Worm (Caenorhabditis elegans) whole organism, young adult: Measurements from ENCODE around the gene F59E12.17.

Source experiments
- F10E7.11 ChIP-seq: sonication (generic microtip); optimal IDR thresholded peaks from 2 replicates; lab custom pipeline; 2017; ENCODE audit warnings: mild to moderate bottlenecking, missing genetic modification characterization, moderate library complexity, missing compliant biosample characterization
- F52B5.7 ChIP-seq: sonication (generic microtip); optimal IDR thresholded peaks from 2 replicates; lab custom pipeline; 2016; ENCODE audit warnings: mild to moderate bottlenecking, missing genetic modification characterization, missing compliant biosample characterization
- F55B11.4 ChIP-seq: sonication (generic microtip); optimal IDR thresholded peaks from 2 replicates; lab custom pipeline; 2016; ENCODE audit warnings: missing compliant biosample characterization, missing genetic modification characterization, borderline replicate concordance; ENCODE audit not compliant: insufficient read depth
- Y53G8AR.9 ChIP-seq: fragments of 200-800 bp; sonication (Bioruptor generic); conservative IDR thresholded peaks from 2 replicates; pipeline ENCODE4 v1.3.6; 2022; ENCODE audit warnings: missing genetic modification reagents, missing genetic modification characterization, missing compliant biosample characterization
- Y56A3A.18 ChIP-seq: fragments of 200-800 bp; sonication (Bioruptor generic); IDR thresholded peaks from 2 replicates; pipeline ENCODE4 v1.3.6; 2022; ENCODE audit warnings: missing genetic modification reagents, missing genetic modification characterization, missing compliant biosample characterization
- Y67H2A.10 ChIP-seq: fragments of 200-800 bp; sonication (Bioruptor generic); conservative IDR thresholded peaks from 2 replicates; pipeline ENCODE4 v1.3.6; 2022; ENCODE audit warnings: missing genetic modification reagents, missing genetic modification characterization, missing compliant biosample characterization
- Y95B8A.8 ChIP-seq: fragments of 200-800 bp; sonication (Bioruptor generic); IDR thresholded peaks from 2 replicates; pipeline ENCODE4 v1.3.6; 2022; ENCODE audit warnings: missing genetic modification reagents, missing genetic modification characterization, missing compliant biosample characterization
- ZK185.1 ChIP-seq: sonication (generic microtip); optimal IDR thresholded peaks from 2 replicates; lab custom pipeline; 2016; ENCODE audit warnings: mild to moderate bottlenecking, missing genetic modification characterization, missing compliant biosample characterization; ENCODE audit not compliant: poor library complexity, severe bottlenecking
- attf-3 ChIP-seq: fragments of 200-800 bp; sonication (Bioruptor generic); conservative IDR thresholded peaks from 2 replicates; pipeline ENCODE4 v1.3.6; 2022; ENCODE audit warnings: missing genetic modification reagents, missing genetic modification characterization, missing compliant biosample characterization
- attf-6 ChIP-seq: fragments of 200-800 bp; sonication (Bioruptor generic); IDR thresholded peaks from 2 replicates; pipeline ENCODE4 v1.3.6; 2022; ENCODE audit warnings: missing genetic modification reagents, missing genetic modification characterization, missing compliant biosample characterization
- ceh-91 ChIP-seq: fragments of 200-800 bp; sonication (Bioruptor generic); IDR thresholded peaks from 2 replicates; pipeline ENCODE4 v1.3.6; 2022; ENCODE audit warnings: missing genetic modification reagents, missing genetic modification characterization, missing compliant biosample characterization
- chd-7 ChIP-seq: sonication (generic microtip); optimal IDR thresholded peaks from 2 replicates; lab custom pipeline; 2016; ENCODE audit warnings: mild to moderate bottlenecking, missing genetic modification characterization, moderate library complexity, missing compliant biosample characterization
- dox-1 ChIP-seq: fragments of 200-800 bp; sonication (Bioruptor generic); IDR thresholded peaks from 2 replicates; pipeline ENCODE4 v1.3.6; 2022; ENCODE audit warnings: missing genetic modification reagents, missing genetic modification characterization, missing compliant biosample characterization
- dpl-1 ChIP-seq: fragments of 150-350 bp; optimal IDR thresholded peaks from 2 replicates; lab custom pipeline; 2014; ENCODE audit warnings: missing biosample characterization, missing genetic modification reagents, missing genetic modification characterization
- ekl-4 ChIP-seq: fragments of 200-800 bp; sonication (Bioruptor generic); IDR thresholded peaks from 2 replicates; pipeline ENCODE4 v1.3.6; 2022; ENCODE audit warnings: missing genetic modification reagents, missing genetic modification characterization, missing compliant biosample characterization
- fkh-3 ChIP-seq: sonication (generic microtip); optimal IDR thresholded peaks from 2 replicates; lab custom pipeline; 2016; ENCODE audit warnings: mild to moderate bottlenecking, missing genetic modification characterization, missing compliant biosample characterization
- him-1 ChIP-seq: sonication (generic microtip); optimal IDR thresholded peaks from 2 replicates; lab custom pipeline; 2016; ENCODE audit warnings: missing genotype, missing genetic modification reagents, missing genetic modification characterization, missing compliant biosample characterization
- hlh-12 ChIP-seq: sonication (generic microtip); optimal IDR thresholded peaks from 2 replicates; lab custom pipeline; 2016; ENCODE audit warnings: missing genetic modification characterization, missing compliant biosample characterization
- hmg-20 ChIP-seq: fragments of 200-800 bp; sonication (Bioruptor generic); IDR thresholded peaks from 2 replicates; pipeline ENCODE4 v1.3.6; 2022; ENCODE audit warnings: missing genetic modification reagents, missing genetic modification characterization, missing compliant biosample characterization
- hrde-1 ChIP-seq: sonication (generic microtip); optimal IDR thresholded peaks from 2 replicates; lab custom pipeline; 2016; ENCODE audit warnings: missing genetic modification characterization, mild to moderate bottlenecking, missing compliant biosample characterization, moderate library complexity, missing genotype, missing genetic modification reagents, borderline replicate concordance
- lin-26 ChIP-seq: fragments of 200-800 bp; sonication (Bioruptor generic); IDR thresholded peaks from 2 replicates; pipeline ENCODE4 v1.3.6; 2022; ENCODE audit warnings: missing genetic modification reagents, missing genetic modification characterization, missing compliant biosample characterization
- lin-35 ChIP-seq, 3 experiments: fragments of 150-350 bp in 2 of 3; sonication (generic microtip) in 1 of 3; optimal IDR thresholded peaks; 2 replicates each; lab custom pipeline; 2014 to 2018; ENCODE audit warnings: missing biosample characterization in 3 of 3, missing genetic modification characterization in 3 of 3, missing genetic modification reagents in 3 of 3
- lsl-1 ChIP-seq: fragments of 200-800 bp; sonication (Bioruptor generic); optimal IDR thresholded peaks from 2 replicates; lab custom pipeline; 2018; ENCODE audit warnings: mild to moderate bottlenecking, missing genetic modification characterization, moderate library complexity, missing compliant biosample characterization
- madf-3 ChIP-seq: fragments of 200-800 bp; sonication (Bioruptor generic); IDR thresholded peaks from 2 replicates; pipeline ENCODE4 v1.3.6; 2022; ENCODE audit warnings: missing genetic modification reagents, missing genetic modification characterization, missing compliant biosample characterization
- madf-8 ChIP-seq: fragments of 200-800 bp; sonication (Bioruptor generic); conservative IDR thresholded peaks from 2 replicates; pipeline ENCODE4 v1.3.6; 2022; ENCODE audit warnings: missing genetic modification reagents, missing genetic modification characterization, missing compliant biosample characterization
- nfya-1 ChIP-seq: sonication (generic microtip); optimal IDR thresholded peaks from 2 replicates; lab custom pipeline; 2017; ENCODE audit warnings: antibody characterized with exemption, missing compliant biosample characterization, missing genetic modification characterization, borderline replicate concordance; ENCODE audit not compliant: insufficient read depth
- nfya-2 ChIP-seq: fragments of 200-800 bp; sonication (Bioruptor generic); IDR thresholded peaks from 2 replicates; pipeline ENCODE4 v1.3.6; 2022; ENCODE audit warnings: missing genetic modification reagents, missing genetic modification characterization, missing compliant biosample characterization
- nhr-27 ChIP-seq: fragments of 200-800 bp; sonication (Bioruptor generic); optimal IDR thresholded peaks from 2 replicates; lab custom pipeline; 2018; ENCODE audit warnings: mild to moderate bottlenecking, missing genetic modification characterization, moderate library complexity, missing compliant biosample characterization
- sdz-38 ChIP-seq: sonication (generic microtip); optimal IDR thresholded peaks from 2 replicates; lab custom pipeline; 2016; ENCODE audit warnings: missing genotype, missing genetic modification characterization, missing compliant biosample characterization
- sea-2 ChIP-seq: fragments of 200-800 bp; sonication (Bioruptor generic); IDR thresholded peaks from 2 replicates; pipeline ENCODE4 v1.3.6; 2022; ENCODE audit warnings: missing genetic modification characterization, missing compliant biosample characterization
- snpc-1.3 ChIP-seq: sonication (generic microtip); optimal IDR thresholded peaks from 2 replicates; lab custom pipeline; 2017; ENCODE audit warnings: missing genetic modification characterization, mild to moderate bottlenecking, missing compliant biosample characterization, antibody characterized with exemption, moderate library complexity, missing genotype, missing genetic modification reagents; ENCODE audit not compliant: insufficient read depth
- snpc-3.4 ChIP-seq: sonication (generic microtip); optimal IDR thresholded peaks from 2 replicates; lab custom pipeline; 2017; ENCODE audit warnings: missing genetic modification characterization, mild to moderate bottlenecking, missing compliant biosample characterization, antibody characterized with exemption, moderate library complexity, missing genotype, missing genetic modification reagents
- snpc-4 ChIP-seq, 5 experiments: fragments of 150-350 bp in 1 of 5; sonication (generic microtip) in 4 of 5; optimal IDR thresholded peaks; 2 replicates each; lab custom pipeline; 2014 to 2018; ENCODE audit warnings: missing genetic modification characterization in 5 of 5, missing biosample characterization in 3 of 5, antibody characterized with exemption in 2 of 5, mild to moderate bottlenecking in 2 of 5, missing compliant biosample characterization in 2 of 5, missing genotype in 2 of 5, moderate library complexity in 2 of 5, missing genetic modification reagents in 1 of 5
- somi-1 ChIP-seq: fragments of 200-800 bp; sonication (Bioruptor generic); optimal IDR thresholded peaks from 2 replicates; lab custom pipeline; 2018; ENCODE audit warnings: mild to moderate bottlenecking, missing genetic modification characterization, missing compliant biosample characterization
- tlf-1 ChIP-seq: fragments of 200-800 bp; sonication (Bioruptor generic); optimal IDR thresholded peaks from 2 replicates; lab custom pipeline; 2018; ENCODE audit warnings: mild to moderate bottlenecking, missing genetic modification characterization, missing compliant biosample characterization
- zfh-2 ChIP-seq: fragments of 200-800 bp; sonication (Bioruptor generic); conservative IDR thresholded peaks from 2 replicates; pipeline ENCODE4 v1.3.6; 2022; ENCODE audit warnings: missing genetic modification reagents, missing genetic modification characterization, missing compliant biosample characterization
- ztf-22 ChIP-seq: fragments of 200-800 bp; sonication (Bioruptor generic); optimal IDR thresholded peaks from 2 replicates; lab custom pipeline; 2018; ENCODE audit warnings: mild to moderate bottlenecking, missing genetic modification characterization, moderate library complexity, missing compliant biosample characterization
- ztf-26 ChIP-seq: sonication (generic microtip); optimal IDR thresholded peaks from 2 replicates; lab custom pipeline; 2017; ENCODE audit warnings: missing genetic modification characterization, missing compliant biosample characterization
- ztf-28 ChIP-seq: fragments of 200-800 bp; sonication (Bioruptor generic); IDR thresholded peaks from 2 replicates; pipeline ENCODE4 v1.3.6; 2022; ENCODE audit warnings: missing genetic modification reagents, missing genetic modification characterization, missing compliant biosample characterization
- ztf-3 ChIP-seq: fragments of 200-800 bp; sonication (Bioruptor generic); optimal IDR thresholded peaks from 2 replicates; lab custom pipeline; 2018; ENCODE audit warnings: mild to moderate bottlenecking, missing genetic modification characterization, missing compliant biosample characterization

Gene F59E12.17

DNA sequence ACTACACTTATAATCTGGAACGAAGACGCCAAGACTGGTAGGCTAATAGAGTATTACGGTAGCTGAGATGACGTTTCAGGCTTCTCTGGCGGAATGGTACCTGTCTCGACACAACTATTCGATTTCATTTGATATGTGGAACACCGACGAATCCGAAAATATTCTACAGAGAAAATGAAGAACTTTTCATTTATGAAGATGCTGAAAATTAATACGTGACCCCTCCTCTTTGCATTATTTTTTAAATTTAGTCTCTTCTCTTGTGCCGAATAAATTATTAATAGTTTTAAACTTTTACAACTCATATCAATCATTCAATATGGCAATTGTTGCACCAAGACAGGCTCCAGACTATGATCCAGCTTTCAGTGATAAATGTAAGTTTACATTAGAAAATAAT, 16.7 kb upstream of the F59E12.17 start, which contains the start of gene C25H3.16:
Gene C25H3.16 (plus strand): TSS at position 301 of the 400 bp plus-strand sequence.
- no peak for TF ChIP-seq madf-3
- peak; percentile 74 for TF ChIP-seq him-1 (tag; lab: Kevin White, UChicago)
- TF ChIP-seq sdz-38 (tag; lab: Kevin White, UChicago), result no peak
- TF ChIP-seq chd-7 (tag; lab: Kevin White, UChicago), result no peak
- TF ChIP-seq F55B11.4 (tag; lab: Kevin White, UChicago), result no peak

- no peak for TF ChIP-seq ztf-22
- no peak for TF ChIP-seq lin-26 (GFP tag; lab: Robert Waterston, UW)
- TF ChIP-seq F52B5.7 (tag; lab: Kevin White, UChicago), result no peak
- no peak for TF ChIP-seq ztf-28
- TF ChIP-seq snpc-3.4 (tag; lab: Kevin White, UChicago), result no peak
Measured at ce11 chrII:5665029-5665428, 15.8 kb upstream of the F59E12.17 start, which contains the start of gene C25H3.15. Gene C25H3.15, plus strand, starts transcription at chrII:5665329.

ce11 chrII:5663180-5663791, 14.0 kb upstream of the F59E12.17 start:
- TF ChIP-seq attf-6 (GFP tag; lab: Robert Waterston, UW), result no peak
- no peak for TF ChIP-seq Y95B8A.8 (GFP tag; lab: Robert Waterston, UW)
- no peak for TF ChIP-seq snpc-4 (GFP tag; optimal IDR thresholded peaks at IDR 0.05; lab: Kevin White, UChicago)
- no peak for TF ChIP-seq snpc-4 (tag; optimal IDR thresholded peaks at IDR 0.05; lab: Kevin White, UChicago)
- no peak for TF ChIP-seq ztf-22
- no peak for TF ChIP-seq nfya-2 (GFP tag; lab: Robert Waterston, UW)
- TF ChIP-seq madf-3, result no peak
- TF ChIP-seq zfh-2, result no peak
- no peak for TF ChIP-seq dpl-1 (GFP tag; lab: Kevin White, UChicago)
- no peak for TF ChIP-seq attf-3 (GFP tag; lab: Robert Waterston, UW)
- TF ChIP-seq fkh-3, result no peak
- no peak for TF ChIP-seq nfya-1 (tag; lab: Kevin White, UChicago)
- no peak for TF ChIP-seq dox-1 (GFP tag; lab: Robert Waterston, UW)
- TF ChIP-seq F52B5.7 (tag; lab: Kevin White, UChicago), result no peak

ce11 chrII:5661735-5662177, 12.5 kb upstream of the F59E12.17 start:
- TF ChIP-seq F52B5.7 (tag; lab: Kevin White, UChicago) (peak; percentile 100), F10E7.11 (tag; lab: Kevin White, UChicago) (peak; percentile 100), Y53G8AR.9 (peak; percentile 97), nhr-27 (peak; percentile 98), sea-2 (GFP tag; lab: Robert Waterston, UW) (peak; percentile 96), Y67H2A.10 (GFP tag; lab: Robert Waterston, UW) (peak; percentile 85), lsl-1 (GFP tag; lab: Kevin White, UChicago) (no peak), tlf-1 (GFP tag; lab: Kevin White, UChicago) (peak; percentile 93), hmg-20 (GFP tag; lab: Robert Waterston, UW) (peak; percentile 91), hlh-12 (tag; lab: Kevin White, UChicago) (no peak), snpc-1.3 (no peak), somi-1 (GFP tag; lab: Kevin White, UChicago) (peak; percentile 90), madf-8 (GFP tag; lab: Robert Waterston, UW) (no peak), ceh-91 (GFP tag; lab: Robert Waterston, UW) (peak; percentile 73), ZK185.1 (tag; lab: Kevin White, UChicago) (peak; percentile 74), ztf-26 (tag; lab: Kevin White, UChicago) (peak; percentile 96), ztf-3 (GFP tag; lab: Kevin White, UChicago) (peak; percentile 94), madf-3 (peak; percentile 97), snpc-4 (GFP tag; optimal IDR thresholded peaks at IDR 0.05; lab: Kevin White, UChicago) (peak; percentile 51), snpc-4 (tag; optimal IDR thresholded peaks at IDR 0.05; lab: Kevin White, UChicago) (peak in 2 of 4 experiments; percentile 82 to 84), lin-35 (GFP tag; optimal IDR thresholded peaks at IDR 0.05; lab: Kevin White, UChicago) (peak in 2 of 3 experiments; percentile 57 to 69), Y56A3A.18 (peak; percentile 93), ekl-4 (GFP tag; lab: Robert Waterston, UW) (peak; percentile 98), hrde-1 (peak; percentile 94)
